Worm (Caenorhabditis elegans): ENCODE data around the gene eif-1.

eif-1 gene

ce11 chrII:4941541-4942206 is 51.7 kb downstream of the eif-1 start, which contains the start of gene ZK546.19 (continued):
- TF ChIP-seq nhr-102 (tag; optimal IDR thresholded peaks at IDR 0.05), result no peak
- TF ChIP-seq T20F7.1 (GFP tag; optimal IDR thresholded peaks at IDR 0.05), result peak; percentile 21
- peak; percentile 41 to 99 for TF ChIP-seq hif-1 (tag; optimal IDR thresholded peaks at IDR 0.05)
- no peak for TF ChIP-seq pha-4 (GFP tag; IDR thresholded peaks at IDR 0.05)
- no peak for TF ChIP-seq pha-4 (tag; optimal IDR thresholded peaks at IDR 0.05)
- TF ChIP-seq spr-3 (GFP tag; optimal IDR thresholded peaks at IDR 0.05), result no peak
- no peak for TF ChIP-seq mxl-3 (GFP tag; optimal IDR thresholded peaks at IDR 0.05)
- TF ChIP-seq nhr-41 (GFP tag; IDR thresholded peaks at IDR 0.05), result no peak
- 0 out of 2 replicates have a peak, but pooled peaks have one; percentile 39 for TF ChIP-seq ceh-20 (GFP tag; IDR thresholded peaks at IDR 0.05)
- no peak for TF ChIP-seq zip-2 (tag; optimal IDR thresholded peaks at IDR 0.05)
- no peak for TF ChIP-seq nhr-11 (tag; optimal IDR thresholded peaks at IDR 0.05)
- no peak for TF ChIP-seq F10B5.3 (tag; optimal IDR thresholded peaks at IDR 0.05)

ce11 chrII:4941050-4941449 is 52.3 kb downstream of the eif-1 start, which contains the start of gene cblc-1:
Gene cblc-1, minus strand, starts transcription at chrII:4941150.
- TF ChIP-seq daf-19 (GFP tag; conservative IDR thresholded peaks at IDR 0.05), result no peak
- TF ChIP-seq F37D6.2 (tag; optimal IDR thresholded peaks at IDR 0.05), result no peak
- no peak for TF ChIP-seq nhr-102 (tag; optimal IDR thresholded peaks at IDR 0.05)
- TF ChIP-seq D1046.2 (GFP tag; IDR thresholded peaks at IDR 0.05), result no peak
- no peak for TF ChIP-seq lim-7 (GFP tag; IDR thresholded peaks at IDR 0.05)
- TF ChIP-seq spr-1 (tag; optimal IDR thresholded peaks at IDR 0.05), result no peak
- no peak for TF ChIP-seq T26A8.4 (GFP tag; IDR thresholded peaks at IDR 0.05)
- TF ChIP-seq Y75B8A.6 (GFP tag; IDR thresholded peaks at IDR 0.05), result no peak
- TF ChIP-seq lin-13 (GFP tag; optimal IDR thresholded peaks at IDR 0.05), result no peak
- TF ChIP-seq php-3 (GFP tag; IDR thresholded peaks at IDR 0.05), result no peak
- no peak for TF ChIP-seq F44E2.7 (GFP tag; IDR thresholded peaks at IDR 0.05)
